Worm (Caenorhabditis elegans) whole organism, L4/young adult: ENCODE data around the gene suex-1.

ENCODE experiments used
- W03F9.2 ChIP-seq: fragments of 150-350 bp; optimal IDR thresholded peaks from 2 replicates; lab custom pipeline; 2014; ENCODE audit warnings: missing biosample characterization, missing genetic modification characterization
- dao-5 ChIP-seq: sonication (generic microtip); optimal IDR thresholded peaks from 2 replicates; lab custom pipeline; 2016; ENCODE audit warnings: missing genotype, missing genetic modification characterization, moderate library complexity, missing compliant biosample characterization
- him-1 ChIP-seq: sonication (generic microtip); optimal IDR thresholded peaks from 2 replicates; lab custom pipeline; 2016; ENCODE audit warnings: missing genotype, missing genetic modification reagents, missing genetic modification characterization, missing compliant biosample characterization

Gene suex-1

DNA sequence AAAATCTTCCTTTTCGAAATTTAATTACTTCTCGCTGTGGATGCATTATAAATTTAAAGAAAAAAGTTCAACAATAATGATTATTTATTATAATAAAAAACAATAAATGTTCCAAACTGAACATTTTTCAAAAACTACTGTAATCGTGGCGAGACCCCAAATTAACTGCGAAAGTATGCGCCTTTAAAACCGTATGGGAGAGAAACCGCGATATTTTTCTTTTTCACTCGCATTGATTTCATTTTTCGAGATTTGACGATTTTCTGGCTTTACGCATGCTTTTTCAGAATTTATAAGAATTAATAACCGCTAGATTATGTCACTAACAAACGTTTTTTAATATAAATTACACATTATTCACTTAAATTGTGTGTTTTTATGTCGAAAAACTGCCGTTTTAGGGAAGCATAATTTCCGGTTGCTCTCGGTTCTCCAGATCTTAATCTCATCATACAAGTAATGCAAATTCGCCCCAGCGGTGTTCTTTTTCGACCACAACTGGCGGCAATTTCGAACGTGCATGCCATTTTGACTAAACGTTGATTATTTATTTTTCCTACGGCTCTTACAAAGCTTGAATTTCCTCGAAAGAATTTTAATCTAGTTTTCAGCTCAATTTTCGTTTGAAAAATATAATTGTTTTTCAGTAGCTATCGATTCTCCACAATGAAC lies 3.1 kb upstream of the suex-1 start, which contains the start of gene F12A10.8:
F12A10.8 (minus strand) TSS at position 79 of the 672 bp plus-strand sequence.
- no peak for TF ChIP-seq him-1 (tag; lab: Kevin White, UChicago)
- TF ChIP-seq W03F9.2 (tag; lab: Kevin White, UChicago): no peak
- no peak for TF ChIP-seq dao-5 (tag; lab: Kevin White, UChicago)

DNA sequence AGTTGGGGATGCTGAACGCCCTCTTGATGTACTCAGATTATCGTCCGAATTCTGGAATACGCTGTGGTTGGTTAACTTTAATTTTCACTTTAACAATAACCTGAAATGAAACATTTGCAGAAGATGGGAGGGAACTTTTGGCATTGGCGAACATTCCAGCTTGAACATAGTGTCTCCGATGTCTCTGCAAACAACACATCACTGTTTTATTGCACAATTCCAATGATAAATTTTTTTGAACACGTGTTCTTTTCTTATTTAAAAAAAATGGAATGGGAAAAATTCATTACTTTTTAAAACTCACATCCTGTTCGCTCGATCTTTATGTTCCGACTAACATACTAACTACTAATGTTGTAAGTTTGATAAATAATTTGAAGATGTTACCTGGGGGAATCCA lies 2.4 kb upstream of the suex-1 start, which contains the start of gene fzy-1:
fzy-1 (plus strand) TSS at position 301 of the 400 bp plus-strand sequence.
- TF ChIP-seq him-1 (tag; lab: Kevin White, UChicago): no peak
- no peak for TF ChIP-seq W03F9.2 (tag; lab: Kevin White, UChicago)
- TF ChIP-seq dao-5 (tag; lab: Kevin White, UChicago): no peak

DNA sequence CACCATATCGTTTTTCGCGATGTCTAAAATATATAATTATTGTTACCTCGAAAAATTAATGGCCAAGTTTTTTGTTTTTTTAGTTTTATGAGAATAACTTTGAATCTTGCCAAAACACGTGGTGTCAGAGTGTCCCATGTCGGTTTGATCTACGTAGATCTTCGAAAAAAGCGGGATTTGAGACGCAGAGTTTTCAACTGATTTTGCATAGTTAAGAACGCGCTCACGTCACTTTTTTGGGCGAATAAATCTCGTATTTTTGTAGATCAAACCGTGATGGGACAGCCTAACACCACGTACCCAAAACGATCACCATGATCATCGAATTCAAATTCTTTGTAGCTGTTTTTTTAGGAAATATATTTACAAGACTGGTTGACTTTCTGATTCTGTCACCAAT lies 515 bp downstream of the suex-1 start:
- TF ChIP-seq dao-5 (tag; lab: Kevin White, UChicago) (no peak), W03F9.2 (tag; lab: Kevin White, UChicago) (no peak), him-1 (tag; lab: Kevin White, UChicago) (no peak)

DNA sequence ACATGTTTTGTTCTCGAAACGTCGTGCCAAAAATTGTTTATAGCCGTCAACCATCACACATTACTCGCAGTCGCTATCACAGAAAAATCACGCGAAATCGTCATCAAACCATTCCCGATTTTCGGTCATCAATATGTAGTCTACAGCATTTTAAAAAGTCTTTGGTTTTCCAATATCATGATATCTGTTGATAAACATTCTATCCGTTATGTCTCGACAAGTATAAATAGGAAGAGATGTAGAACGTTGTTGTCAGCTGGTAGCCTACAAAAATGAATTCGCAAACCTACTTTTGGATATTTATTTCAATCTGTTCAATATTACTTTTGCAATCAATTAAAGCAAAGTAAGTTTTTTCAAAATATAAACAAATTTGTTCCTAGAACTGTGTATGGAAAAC lies 1.7 kb downstream of the suex-1 start, which contains the start of gene F12A10.1:
F12A10.1 (plus strand) TSS at position 166 of the 400 bp plus-strand sequence.
- TF ChIP-seq W03F9.2 (tag; lab: Kevin White, UChicago) (no peak), him-1 (tag; lab: Kevin White, UChicago) (no peak), dao-5 (tag; lab: Kevin White, UChicago) (no peak)

DNA sequence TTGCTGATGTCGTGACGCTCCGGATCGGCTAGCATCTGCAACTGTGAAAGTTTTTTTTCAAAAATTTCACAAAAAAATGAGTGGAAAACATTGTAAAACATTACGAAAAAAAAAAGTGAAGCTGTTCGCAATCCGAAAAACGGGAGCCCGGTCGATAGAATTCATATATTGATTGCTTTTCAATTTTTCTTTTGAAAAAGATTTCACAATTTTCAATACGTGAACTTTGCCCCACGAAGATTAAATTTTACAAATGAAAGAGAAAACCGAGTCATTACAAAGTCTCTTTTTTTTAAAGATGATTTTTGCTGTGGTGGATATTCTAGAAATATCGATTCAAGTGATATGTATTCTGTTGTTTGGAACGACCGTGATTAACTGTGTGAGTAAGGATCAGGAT lies 3.7 kb downstream of the suex-1 start, which contains the start of gene F12A10.6:
F12A10.6 (minus strand) TSS at position 101 of the 400 bp plus-strand sequence.
- TF ChIP-seq W03F9.2 (tag; lab: Kevin White, UChicago): no peak
- no peak for TF ChIP-seq him-1 (tag; lab: Kevin White, UChicago)
- no peak for TF ChIP-seq dao-5 (tag; lab: Kevin White, UChicago)

DNA sequence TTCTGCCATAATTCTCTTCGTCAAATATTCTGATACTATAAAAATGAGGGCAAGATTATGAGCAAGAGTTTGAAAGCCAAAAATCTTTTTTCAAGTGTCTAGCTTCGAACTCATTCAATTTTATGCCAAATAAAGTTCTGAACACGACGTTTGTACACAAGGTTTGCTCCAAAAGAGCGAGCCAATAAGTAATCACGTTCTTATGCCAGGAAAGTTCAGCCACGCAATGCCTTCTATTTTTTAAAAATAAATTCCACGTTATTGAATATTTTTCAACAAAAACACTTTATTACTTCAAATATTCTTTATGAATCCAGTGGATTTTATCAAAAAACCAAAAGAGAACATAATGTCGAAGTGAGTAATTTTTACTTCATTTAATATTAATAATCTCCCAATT lies 10.2 kb downstream of the suex-1 start, which contains the start of gene nep-5:
nep-5 (plus strand) TSS at position 301 of the 400 bp plus-strand sequence.
- TF ChIP-seq dao-5 (tag; lab: Kevin White, UChicago): no peak
- no peak for TF ChIP-seq W03F9.2 (tag; lab: Kevin White, UChicago)
- TF ChIP-seq him-1 (tag; lab: Kevin White, UChicago): no peak

DNA sequence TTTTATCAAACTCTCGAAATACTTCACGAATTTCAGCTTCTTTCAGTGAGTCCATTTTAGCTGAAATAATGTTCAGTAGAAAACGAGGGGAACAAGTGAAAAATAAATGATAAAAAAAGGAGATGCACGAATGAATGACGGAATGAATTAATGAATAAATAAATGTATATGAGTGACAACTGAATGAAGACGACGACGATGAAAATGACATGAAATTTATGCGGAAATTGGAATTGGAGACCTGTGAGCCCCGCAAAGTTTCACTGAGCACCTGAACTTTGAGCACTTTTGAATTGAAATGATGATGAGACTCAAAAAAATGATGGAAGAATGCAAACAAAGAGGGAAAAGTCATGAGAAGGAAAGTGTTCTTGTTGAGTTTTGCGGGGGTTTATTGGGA lies 16.1 kb downstream of the suex-1 start, which contains the start of gene cal-8:
cal-8 (minus strand) TSS at position 60 of the 400 bp plus-strand sequence.
- no peak for TF ChIP-seq dao-5 (tag; lab: Kevin White, UChicago)
- TF ChIP-seq him-1 (tag; lab: Kevin White, UChicago): no peak
- TF ChIP-seq W03F9.2 (tag; lab: Kevin White, UChicago): no peak

DNA sequence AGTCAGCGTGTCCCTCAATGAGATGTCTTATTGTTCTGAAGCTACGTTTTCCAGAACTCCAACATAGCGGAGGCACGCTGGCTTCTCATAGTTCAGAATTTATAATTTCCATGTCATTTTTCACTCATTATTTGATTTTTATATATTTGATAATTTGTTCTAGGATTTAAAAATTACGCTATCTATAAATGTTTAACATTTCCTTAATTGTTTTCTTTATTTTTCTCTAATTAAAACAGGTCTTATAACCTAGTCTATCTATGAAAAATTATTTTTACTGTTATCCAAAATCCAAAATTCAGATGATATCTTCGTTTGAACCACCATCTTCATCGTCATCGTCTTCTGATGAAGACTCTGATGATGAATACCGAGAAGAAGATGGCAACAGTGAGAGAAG lies 19.7 kb downstream of the suex-1 start, which contains the start of gene F56D1.1:
F56D1.1 (plus strand) TSS at position 301 of the 400 bp plus-strand sequence.
- TF ChIP-seq dao-5 (tag; lab: Kevin White, UChicago): no peak
- no peak for TF ChIP-seq W03F9.2 (tag; lab: Kevin White, UChicago)
- TF ChIP-seq him-1 (tag; lab: Kevin White, UChicago): no peak

DNA sequence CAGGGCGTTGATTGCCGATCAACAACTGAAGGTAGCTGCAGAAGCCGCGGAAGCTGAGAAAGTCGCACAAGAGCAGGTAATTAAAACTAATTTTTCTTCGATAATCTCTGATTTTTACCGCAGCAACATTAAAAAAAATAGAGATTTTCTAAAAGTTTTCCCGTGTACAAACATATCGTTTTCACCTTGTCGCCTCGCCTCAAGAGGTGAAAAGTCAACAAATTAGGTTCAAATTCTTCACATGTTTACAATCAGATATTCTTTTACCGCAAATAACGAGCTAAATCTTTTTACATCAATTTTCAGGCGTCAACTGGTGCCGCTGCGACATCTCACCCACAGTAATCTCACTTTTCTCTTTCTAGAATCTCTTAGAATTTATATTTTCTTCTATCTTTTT lies 23.1 kb downstream of the suex-1 start, which contains the start of gene ilcr-2:
ilcr-2 (plus strand) TSS at position 301 of the 400 bp plus-strand sequence.
- TF ChIP-seq W03F9.2 (tag; lab: Kevin White, UChicago): no peak
- no peak for TF ChIP-seq him-1 (tag; lab: Kevin White, UChicago)
- no peak for TF ChIP-seq dao-5 (tag; lab: Kevin White, UChicago)

DNA sequence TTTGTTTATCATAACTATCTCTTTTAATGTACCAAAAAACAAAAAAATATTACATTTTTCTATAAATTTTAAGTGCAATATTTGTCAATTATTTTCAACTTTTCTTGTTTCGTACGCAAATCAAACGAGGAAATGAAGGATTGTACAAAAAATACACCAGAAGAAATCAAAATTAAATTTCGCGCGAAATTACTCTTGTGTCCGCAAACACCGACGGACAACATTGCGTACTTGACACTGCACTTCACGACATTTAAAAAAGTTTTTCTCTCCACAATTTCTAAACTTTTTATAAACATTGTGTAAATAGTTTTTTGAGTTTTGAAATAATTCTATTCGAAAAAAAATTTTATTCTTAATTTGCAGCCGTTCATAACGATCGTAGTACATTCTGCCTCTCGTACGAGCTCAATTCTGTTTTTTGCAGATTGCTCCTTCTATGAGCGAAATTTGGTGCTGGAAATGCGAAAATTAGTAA lies 24.1 kb downstream of the suex-1 start, which contains the start of gene mrps-16:
mrps-16 (plus strand) TSS at position 428 of the 478 bp plus-strand sequence.
- TF ChIP-seq W03F9.2 (tag; lab: Kevin White, UChicago) (peak; percentile 58), him-1 (tag; lab: Kevin White, UChicago) (no peak), dao-5 (tag; lab: Kevin White, UChicago) (no peak)

DNA sequence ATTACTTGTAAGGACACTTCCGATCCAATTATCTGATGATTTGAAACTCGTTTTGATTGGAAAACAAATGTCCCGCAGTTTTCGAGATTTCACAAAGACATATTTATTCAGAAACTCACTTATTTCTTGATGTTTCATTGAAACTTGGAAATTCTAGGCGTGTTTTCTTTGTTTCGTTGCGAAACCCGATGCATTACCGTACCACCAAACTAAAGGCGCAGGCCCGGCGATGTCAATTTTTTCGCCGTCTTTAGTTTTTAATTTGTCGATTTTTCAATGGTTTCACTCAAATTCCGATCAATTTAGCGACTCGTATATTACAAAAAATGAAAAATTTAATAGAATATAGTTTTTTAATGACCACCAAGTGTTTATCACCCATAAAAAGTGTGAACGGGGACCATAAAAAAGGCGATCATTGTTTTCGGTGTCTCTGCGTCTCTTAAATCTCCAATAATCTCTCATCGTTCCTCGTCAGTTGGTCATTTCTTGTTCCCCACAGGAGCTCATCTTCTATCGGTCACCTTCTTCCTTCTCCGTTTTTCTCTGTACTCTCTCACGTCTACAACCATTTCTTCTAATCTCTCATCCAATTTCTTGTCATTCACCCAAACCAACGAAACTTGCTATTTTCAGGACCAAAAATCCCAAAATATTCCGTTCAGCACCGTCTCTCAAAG lies 32.2 kb downstream of the suex-1 start, which contains the start of gene clr-1:
clr-1 (plus strand) TSS at position 630 of the 680 bp plus-strand sequence.
- no peak for TF ChIP-seq W03F9.2 (tag; lab: Kevin White, UChicago)

DNA sequence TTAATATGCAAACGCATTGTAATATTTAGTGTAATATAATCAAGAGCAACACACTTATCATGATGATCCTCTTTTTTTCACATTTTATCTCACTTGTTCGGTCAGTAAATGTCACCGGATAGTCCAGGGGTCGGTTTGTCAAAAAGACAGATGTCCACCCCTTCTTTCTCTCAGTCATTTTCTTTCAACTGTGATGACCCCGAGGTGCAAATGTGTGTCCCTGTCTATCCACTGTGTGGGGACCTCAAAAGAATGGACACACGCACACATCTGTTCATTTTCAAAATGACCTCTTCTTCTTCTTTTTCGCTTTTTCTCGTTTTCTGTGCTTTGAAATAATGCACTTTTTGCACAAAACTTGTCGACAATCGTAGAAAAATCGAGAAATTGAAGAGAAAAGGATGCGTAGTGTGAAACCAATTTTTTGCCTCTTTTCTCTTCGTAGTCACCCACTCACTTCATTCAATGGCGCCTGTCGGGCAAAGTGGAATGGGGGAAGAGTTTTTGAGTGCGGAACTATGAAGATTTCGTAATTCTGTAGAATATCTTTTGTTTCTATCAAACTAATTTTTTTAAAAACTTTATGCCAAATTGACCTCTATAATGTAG lies 34.3 kb downstream of the suex-1 start:
- TF ChIP-seq W03F9.2 (tag; lab: Kevin White, UChicago) (no peak), dao-5 (tag; lab: Kevin White, UChicago) (no peak), him-1 (tag; lab: Kevin White, UChicago) (no peak)
